Worm (Caenorhabditis elegans): ENCODE results near the gene idpp-6.

DNA sequence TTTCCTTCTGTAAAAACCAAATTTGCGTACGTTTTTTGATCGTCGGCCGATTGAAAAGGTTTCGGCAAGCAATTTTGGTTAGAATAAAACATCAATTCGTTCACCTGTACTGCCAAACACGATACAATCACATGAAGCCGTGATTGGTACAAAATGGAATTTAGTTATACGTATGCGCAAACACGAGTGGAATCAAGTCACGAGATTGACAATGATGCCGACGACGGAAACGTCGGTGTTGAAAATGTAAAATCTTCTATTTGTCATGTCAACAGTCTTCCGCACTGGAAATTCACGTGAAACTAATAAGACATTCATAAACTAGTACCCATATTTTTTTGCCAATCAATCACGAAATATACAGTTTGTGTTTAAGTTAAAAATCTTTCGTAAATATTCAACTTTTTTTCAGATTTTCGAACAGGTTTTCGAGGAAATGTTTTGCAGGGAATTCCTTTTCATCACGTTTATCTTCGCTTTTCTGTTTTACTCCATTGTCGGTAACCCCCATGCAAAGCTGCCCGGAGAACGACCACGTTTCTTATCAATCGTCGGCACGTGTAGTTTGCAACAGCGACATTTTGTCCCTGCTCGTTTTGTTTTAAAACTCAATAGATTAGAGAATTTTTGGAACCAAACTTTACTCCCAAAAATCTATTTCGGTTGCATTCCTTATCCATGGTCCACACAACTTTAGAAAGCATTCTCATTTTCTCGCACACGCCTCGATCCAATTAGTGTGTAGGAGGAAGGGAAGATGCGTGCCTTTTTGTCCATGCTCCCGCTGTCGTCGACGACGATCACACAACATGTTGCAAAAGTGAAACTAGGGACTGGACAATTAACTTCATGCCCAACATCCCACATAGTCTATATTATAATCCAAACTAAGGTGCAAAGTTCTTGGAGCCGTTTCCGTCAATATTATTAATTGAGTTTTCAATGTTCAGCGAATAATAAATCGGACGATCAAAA, 43.6 kb upstream of the idpp-6 start:
- TF ChIP-seq ceh-36 (tag; optimal IDR thresholded peaks at IDR 0.05) (no peak), scrt-1 (GFP tag; IDR thresholded peaks at IDR 0.05) (no peak), ama-1 (optimal IDR thresholded peaks at IDR 0.05) (no peak), hmg-4 (GFP tag; optimal IDR thresholded peaks at IDR 0.05) (no peak), ets-7 (tag; optimal IDR thresholded peaks at IDR 0.05) (no peak), pes-1 (GFP tag; IDR thresholded peaks at IDR 0.05) (no peak), hmbx-1 (tag; optimal IDR thresholded peaks at IDR 0.05) (no peak), flt-1 (GFP tag; IDR thresholded peaks at IDR 0.05) (no peak), B0310.2 (tag; optimal IDR thresholded peaks at IDR 0.05) (no peak), tbx-11 (GFP tag; IDR thresholded peaks at IDR 0.05) (no peak)

Measured in whole organism, early embryonic.